Worm (Caenorhabditis elegans): Measurements from ENCODE around the gene srj-54.

- TF ChIP-seq B0310.2 (tag; optimal IDR thresholded peaks at IDR 0.05) = no peak
- TF ChIP-seq tra-4 (tag; optimal IDR thresholded peaks at IDR 0.05) = no peak
- no peak for TF ChIP-seq ama-1 (optimal IDR thresholded peaks at IDR 0.05)
- no peak for TF ChIP-seq tbx-37 (GFP tag; conservative IDR thresholded peaks at IDR 0.05)
- TF ChIP-seq sea-1 (GFP tag; conservative IDR thresholded peaks at IDR 0.05) = no peak
Measured at ce11 chrV:2903227-2903626, 43.6 kb upstream of the srj-54 start, which contains the start of gene C31B8.7.

All from whole organism, early embryonic.